Fruit fly (Drosophila melanogaster): ENCODE measurements around the gene sas.

DNA sequence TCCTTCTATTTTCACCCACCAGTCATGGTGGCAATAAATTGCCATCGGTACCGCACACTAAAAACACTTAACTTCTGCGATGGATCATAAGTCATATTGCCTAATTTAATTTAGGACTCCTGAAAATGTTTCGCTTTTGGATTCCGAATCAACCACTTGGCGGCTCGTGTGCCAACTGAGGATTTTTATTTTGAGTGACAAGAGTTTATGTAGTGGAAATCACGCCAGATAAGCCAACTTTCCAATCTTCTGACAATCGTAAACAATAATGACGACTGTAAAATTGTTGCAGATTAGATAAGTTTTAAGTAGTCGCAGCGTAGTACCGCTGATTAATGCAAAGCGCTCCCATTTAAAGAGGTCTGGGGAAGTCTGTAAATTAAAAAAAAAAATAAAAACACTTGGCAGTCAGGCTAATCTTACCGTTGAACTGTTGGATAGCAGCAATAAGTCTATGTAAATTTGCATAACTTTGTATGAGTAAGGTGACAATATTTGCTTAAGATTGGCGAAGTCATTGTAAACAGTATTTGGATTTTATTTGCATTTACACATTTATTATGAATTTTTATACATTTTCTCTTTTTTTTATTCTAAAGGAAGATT, 54.4 kb downstream of the sas start, which contains the start of gene CG14606:
- TF ChIP-seq scrt (GFP tag; optimal IDR thresholded peaks at IDR 0.05) (peak; percentile 46), Dfd (GFP tag; optimal IDR thresholded peaks at IDR 0.05) (no peak), CG17186 (GFP tag; optimal IDR thresholded peaks at IDR 0.05) (no peak), org-1 (GFP tag; optimal IDR thresholded peaks at IDR 0.05) (no peak), C15 (GFP tag; IDR thresholded peaks at IDR 0.05) (no peak), CTCF (GFP tag; optimal IDR thresholded peaks at IDR 0.05) (no peak), az2 (GFP tag; optimal IDR thresholded peaks at IDR 0.05) (no peak)

All from whole organism, embryonic.